Worm (Caenorhabditis elegans): ENCODE results near the gene vps-16.

The vps-16 gene

DNA sequence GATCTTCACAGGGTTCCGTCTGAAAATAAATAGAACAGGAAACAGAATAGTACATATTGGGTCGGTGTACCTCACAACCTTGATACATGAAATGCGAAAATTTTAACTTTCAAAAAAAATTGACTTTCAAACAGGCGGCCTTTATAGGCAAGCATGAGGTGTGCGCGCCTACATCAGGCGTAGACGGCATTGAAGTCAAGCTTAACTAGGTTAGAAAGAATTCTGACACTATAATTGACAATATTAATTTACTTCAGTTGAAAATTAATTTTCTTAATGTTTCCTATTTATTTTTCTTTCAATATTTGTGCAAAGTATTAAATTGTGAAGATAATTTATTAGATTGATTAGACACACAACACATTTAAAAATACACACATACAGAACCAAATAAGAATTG lies 21.1 kb upstream of the vps-16 start, which contains the start of gene C05D11.5:
Gene C05D11.5, minus strand, starts transcription at position 101 of the 400 bp plus-strand sequence.
- TF ChIP-seq tlp-1 (tag; optimal IDR thresholded peaks at IDR 0.05) (no peak), unc-62 (GFP tag; optimal IDR thresholded peaks at IDR 0.05) (no peak), ztf-11 (tag; optimal IDR thresholded peaks at IDR 0.05) (no peak), efl-1 (optimal IDR thresholded peaks at IDR 0.05) (no peak), efl-1 (GFP tag; optimal IDR thresholded peaks at IDR 0.05 in 1 of 2) (no peak), fkh-8 (tag; optimal IDR thresholded peaks at IDR 0.05) (no peak), aly-2 (tag; optimal IDR thresholded peaks at IDR 0.05) (no peak), swsn-7 (tag; optimal IDR thresholded peaks at IDR 0.05) (no peak), lir-3 (tag; optimal IDR thresholded peaks at IDR 0.05; ENCODE audit: poor library complexity) (no peak), C34B4.2 (tag; optimal IDR thresholded peaks at IDR 0.05) (no peak), snpc-4 (tag; optimal IDR thresholded peaks at IDR 0.05) (no peak), nhr-19 (GFP tag; conservative IDR thresholded peaks at IDR 0.05) (no peak), mab-9 (GFP tag; IDR thresholded peaks at IDR 0.05) (no peak), lin-14 (GFP tag; optimal IDR thresholded peaks at IDR 0.05) (no peak), nhr-85 (tag) (no peak), ceh-82 (tag; optimal IDR thresholded peaks at IDR 0.05) (no peak), ama-1 (optimal IDR thresholded peaks at IDR 0.05) (no peak)

- TF ChIP-seq sup-37 (GFP tag; optimal IDR thresholded peaks at IDR 0.05), result no peak
- TF ChIP-seq irx-1 (tag; optimal IDR thresholded peaks at IDR 0.05), result no peak
- no peak for TF ChIP-seq unc-98 (GFP tag; IDR thresholded peaks at IDR 0.05)
- TF ChIP-seq C04F5.9 (tag; optimal IDR thresholded peaks at IDR 0.05), result no peak
- TF ChIP-seq nhr-71 (tag; optimal IDR thresholded peaks at IDR 0.05), result peak; percentile 45
- TF ChIP-seq F16B12.6 (tag; optimal IDR thresholded peaks at IDR 0.05), result no peak
- no peak for TF ChIP-seq nhr-12 (tag; optimal IDR thresholded peaks at IDR 0.05)
- no peak for TF ChIP-seq efl-1 (optimal IDR thresholded peaks at IDR 0.05)
- TF ChIP-seq efl-1 (GFP tag; optimal IDR thresholded peaks at IDR 0.05 in 1 of 2), result no peak
- peak; percentile 32; the same call in 1 of the 2 replicates for TF ChIP-seq grh-1 (GFP tag; IDR thresholded peaks at IDR 0.05)
- no peak for TF ChIP-seq ztf-11 (tag; optimal IDR thresholded peaks at IDR 0.05)
- TF ChIP-seq isw-1 (GFP tag; IDR thresholded peaks at IDR 0.05), result no peak
- TF ChIP-seq alr-1 (tag; optimal IDR thresholded peaks at IDR 0.05; ENCODE audit: borderline replicate concordance), result no peak
- TF ChIP-seq pag-3 (tag; optimal IDR thresholded peaks at IDR 0.05; ENCODE audit: borderline replicate concordance, insufficient read depth), result no peak
- TF ChIP-seq nhr-47 (tag; optimal IDR thresholded peaks at IDR 0.05), result peak; percentile 42
- no peak for TF ChIP-seq nhr-237 (tag; optimal IDR thresholded peaks at IDR 0.05)
- TF ChIP-seq egl-27 (tag; optimal IDR thresholded peaks at IDR 0.05), result no peak
- TF ChIP-seq nhr-20 (tag; optimal IDR thresholded peaks at IDR 0.05), result peak; percentile 5
- TF ChIP-seq elt-3 (tag; optimal IDR thresholded peaks at IDR 0.05), result no peak
- TF ChIP-seq tbx-2 (tag; optimal IDR thresholded peaks at IDR 0.05), result peak; percentile 27
- TF ChIP-seq nhr-19 (GFP tag; conservative IDR thresholded peaks at IDR 0.05), result no peak
- no peak for TF ChIP-seq ceh-8 (GFP tag; optimal IDR thresholded peaks at IDR 0.05)
- no peak for TF ChIP-seq nhr-11 (tag; optimal IDR thresholded peaks at IDR 0.05)
- no peak for TF ChIP-seq hpl-2 (GFP tag; optimal IDR thresholded peaks at IDR 0.05)
- TF ChIP-seq ama-1 (optimal IDR thresholded peaks at IDR 0.05), result peak; percentile 38
- TF ChIP-seq tlp-1 (tag; optimal IDR thresholded peaks at IDR 0.05), result no peak
- peak; percentile 7 for TF ChIP-seq dsc-1 (tag; optimal IDR thresholded peaks at IDR 0.05)
- TF ChIP-seq nhr-76 (tag; optimal IDR thresholded peaks at IDR 0.05), result no peak
- no peak for TF ChIP-seq C34B4.2 (tag; optimal IDR thresholded peaks at IDR 0.05)
- no peak for TF ChIP-seq fkh-10 (GFP tag; optimal IDR thresholded peaks at IDR 0.05)
- TF ChIP-seq aly-2 (tag; optimal IDR thresholded peaks at IDR 0.05), result peak; percentile 39
- TF ChIP-seq nhr-85 (tag), result peak; percentile 70
- TF ChIP-seq efl-3 (GFP tag; optimal IDR thresholded peaks at IDR 0.05), result no peak
- TF ChIP-seq nhr-90 (tag; optimal IDR thresholded peaks at IDR 0.05; ENCODE audit: poor library complexity), result peak; percentile 40
- TF ChIP-seq lin-14 (GFP tag; optimal IDR thresholded peaks at IDR 0.05), result no peak
- peak; percentile 41 for TF ChIP-seq ztf-4 (tag; optimal IDR thresholded peaks at IDR 0.05)
- no peak for TF ChIP-seq swsn-7 (tag; optimal IDR thresholded peaks at IDR 0.05)
- peak; percentile 42 for TF ChIP-seq snu-23 (GFP tag; optimal IDR thresholded peaks at IDR 0.05)
- no peak for TF ChIP-seq lin-13 (GFP tag; optimal IDR thresholded peaks at IDR 0.05)
Measured at ce11 chrIII:6415306-6415973, 17.6 kb upstream of the vps-16 start, which contains the start of gene nas-4. Gene nas-4, minus strand, starts transcription at chrIII:6415656.
